Worm (Caenorhabditis elegans): ENCODE measurements around the gene gly-9.

The gly-9 gene

DNA sequence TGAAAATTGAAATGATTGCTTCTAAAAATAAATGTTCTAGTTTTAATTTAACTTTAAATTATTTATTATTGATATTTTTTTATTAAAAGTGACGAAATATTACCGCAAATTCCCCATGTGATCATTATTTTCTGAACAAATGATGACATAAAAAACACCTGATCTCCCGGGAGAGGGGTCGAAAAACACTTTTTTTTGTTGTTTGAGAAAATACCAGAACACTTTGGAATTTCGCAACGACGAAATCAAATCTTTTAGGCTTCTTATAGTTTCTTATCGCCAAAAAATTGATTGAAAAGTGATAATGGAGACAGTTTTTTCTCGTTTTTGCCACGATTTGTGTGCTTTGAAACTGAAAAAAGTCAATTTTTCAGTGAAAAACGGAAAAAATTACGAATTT lies 46.0 kb downstream of the gly-9 start:
- TF ChIP-seq pha-4 (tag; optimal IDR thresholded peaks at IDR 0.05) (peak; percentile 28), pqm-1 (tag; optimal IDR thresholded peaks at IDR 0.05) (peak; percentile 10), unc-39 (tag; optimal IDR thresholded peaks at IDR 0.05) (no peak), elt-2 (tag; optimal IDR thresholded peaks at IDR 0.05) (peak; percentile 53), ztf-4 (tag; optimal IDR thresholded peaks at IDR 0.05) (no peak)

DNA sequence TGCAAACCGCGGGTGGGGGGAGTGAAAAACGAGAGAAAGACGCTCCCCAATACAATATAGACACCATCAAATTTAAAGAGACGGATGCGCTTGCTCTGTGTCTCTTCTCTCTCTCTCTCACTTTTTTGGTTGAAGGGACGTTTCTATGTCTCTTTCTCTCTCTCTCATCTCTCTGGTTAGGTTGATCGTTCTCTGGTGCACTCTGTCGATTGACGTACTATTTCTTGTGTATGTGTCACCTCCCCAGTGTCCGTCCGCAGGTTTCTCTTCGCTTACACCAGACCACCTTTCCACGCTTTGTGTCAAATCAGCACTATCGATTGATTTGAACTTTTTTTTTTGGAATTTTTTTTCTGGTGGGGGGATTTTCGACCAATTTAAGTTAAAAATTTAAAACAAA lies 47.0 kb downstream of the gly-9 start:
- TF ChIP-seq ceh-28 (tag; optimal IDR thresholded peaks at IDR 0.05) (peak; percentile 85), nhr-67 (tag; optimal IDR thresholded peaks at IDR 0.05) (no peak), hmg-11 (tag; optimal IDR thresholded peaks at IDR 0.05) (peak; percentile 90), nhr-25 (tag; optimal IDR thresholded peaks at IDR 0.05) (peak; percentile 84), R02D3.7 (tag; optimal IDR thresholded peaks at IDR 0.05) (peak; percentile 9), ZK546.5 (tag; optimal IDR thresholded peaks at IDR 0.05) (no peak), nhr-23 (tag; optimal IDR thresholded peaks at IDR 0.05) (peak; percentile 64), lin-39 (tag; optimal IDR thresholded peaks at IDR 0.05) (peak; percentile 14), egl-5 (tag; optimal IDR thresholded peaks at IDR 0.05) (peak; percentile 23), nfya-1 (tag; optimal IDR thresholded peaks at IDR 0.05; ENCODE audit: insufficient read depth) (peak; percentile 88), ztf-4 (tag; optimal IDR thresholded peaks at IDR 0.05) (peak; percentile 44), unc-62 (GFP tag; optimal IDR thresholded peaks at IDR 0.05) (peak; percentile 24), egl-27 (tag; optimal IDR thresholded peaks at IDR 0.05) (peak; percentile 37), lin-15B (tag; optimal IDR thresholded peaks at IDR 0.05) (peak; percentile 37), nhr-11 (tag; optimal IDR thresholded peaks at IDR 0.05) (peak; percentile 62), skn-1 (tag; optimal IDR thresholded peaks at IDR 0.05) (peak; percentile 4), nhr-237 (tag; optimal IDR thresholded peaks at IDR 0.05) (no peak), pqm-1 (tag; optimal IDR thresholded peaks at IDR 0.05) (peak; percentile 77), fkh-10 (GFP tag; optimal IDR thresholded peaks at IDR 0.05) (no peak), nhr-77 (tag; optimal IDR thresholded peaks at IDR 0.05) (no peak), snpc-4 (tag; optimal IDR thresholded peaks at IDR 0.05) (peak; percentile 72), pha-4 (tag; optimal IDR thresholded peaks at IDR 0.05) (peak; percentile 81), elt-3 (tag; optimal IDR thresholded peaks at IDR 0.05) (no peak), fos-1 (tag; optimal IDR thresholded peaks at IDR 0.05) (peak; percentile 21), nhr-76 (tag; optimal IDR thresholded peaks at IDR 0.05) (no peak), nhr-43 (tag; optimal IDR thresholded peaks at IDR 0.05; ENCODE audit: poor library complexity, severe bottlenecking) (peak; percentile 39), daf-12 (tag; optimal IDR thresholded peaks at IDR 0.05) (no peak), mdl-1 (tag; optimal IDR thresholded peaks at IDR 0.05) (no peak), elt-2 (tag; optimal IDR thresholded peaks at IDR 0.05) (peak; percentile 72), jun-1 (tag; optimal IDR thresholded peaks at IDR 0.05) (peak; percentile 87)

ce11 chrIII:11241583-11242187 lies 48.7 kb downstream of the gly-9 start:
- TF ChIP-seq pqm-1 (tag; optimal IDR thresholded peaks at IDR 0.05) (peak; percentile 67), elt-2 (tag; optimal IDR thresholded peaks at IDR 0.05) (peak; percentile 68), R02D3.7 (tag; optimal IDR thresholded peaks at IDR 0.05) (no peak)

DNA sequence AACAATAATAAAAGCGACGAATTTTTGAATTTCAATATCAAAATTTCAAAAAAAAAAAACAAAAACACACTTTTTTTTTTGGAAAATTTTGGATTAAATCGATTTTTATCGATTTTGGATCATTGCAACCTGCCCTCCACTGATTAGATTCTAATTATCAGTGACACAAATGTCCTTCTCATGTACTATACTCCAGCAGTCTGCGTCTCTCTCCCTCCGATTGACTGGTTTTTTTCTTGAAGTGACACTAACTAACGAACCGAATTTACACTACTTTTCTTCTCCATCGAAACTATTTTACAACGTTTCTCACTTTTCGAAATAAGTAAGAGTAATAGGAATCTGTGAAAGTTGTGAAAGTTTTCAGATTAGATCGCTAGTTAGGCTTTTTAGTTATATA lies 49.6 kb downstream of the gly-9 start:
- TF ChIP-seq elt-3 (tag; optimal IDR thresholded peaks at IDR 0.05) (peak in 2 of 3 experiments; percentile 72 to 75), nhr-12 (tag; optimal IDR thresholded peaks at IDR 0.05) (no peak), aly-2 (tag; optimal IDR thresholded peaks at IDR 0.05) (no peak), ztf-4 (tag; optimal IDR thresholded peaks at IDR 0.05) (no peak), egl-27 (tag; optimal IDR thresholded peaks at IDR 0.05) (no peak), pqm-1 (tag; optimal IDR thresholded peaks at IDR 0.05) (peak; percentile 17), nfya-1 (tag; optimal IDR thresholded peaks at IDR 0.05; ENCODE audit: insufficient read depth) (peak; percentile 35), elt-2 (tag; optimal IDR thresholded peaks at IDR 0.05) (peak; percentile 48), hmg-11 (tag; optimal IDR thresholded peaks at IDR 0.05) (peak; percentile 3), nhr-25 (tag; optimal IDR thresholded peaks at IDR 0.05) (peak; percentile 62), ceh-28 (tag; optimal IDR thresholded peaks at IDR 0.05) (peak; percentile 72), nhr-23 (tag; optimal IDR thresholded peaks at IDR 0.05) (no peak)

DNA sequence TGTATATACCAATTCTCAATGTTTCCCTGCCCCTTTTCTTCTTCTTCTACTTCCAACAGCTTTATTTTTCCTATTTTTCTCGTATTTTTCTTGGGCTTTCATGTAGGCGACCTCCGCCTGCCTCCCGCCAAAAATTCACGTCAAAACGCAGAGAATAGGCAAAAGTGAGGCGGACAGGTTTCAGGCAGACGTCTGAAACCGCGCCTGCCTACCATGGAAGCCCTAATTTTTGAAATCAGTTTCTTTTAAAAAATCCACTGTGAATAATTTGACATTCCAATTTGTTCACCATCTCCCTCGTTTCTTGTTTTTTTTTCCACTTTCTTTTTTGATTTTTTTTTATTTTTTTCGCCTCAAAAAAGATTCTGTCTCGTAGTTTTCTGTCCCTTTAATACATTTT lies 51.6 kb downstream of the gly-9 start:
- TF ChIP-seq ama-1 (optimal IDR thresholded peaks at IDR 0.05) = no peak
- TF ChIP-seq jun-1 (tag; optimal IDR thresholded peaks at IDR 0.05) = no peak
- TF ChIP-seq fos-1 (tag; optimal IDR thresholded peaks at IDR 0.05) = no peak
- no peak for TF ChIP-seq nhr-11 (tag; optimal IDR thresholded peaks at IDR 0.05)
